Worm (Caenorhabditis elegans) whole organism, L4 larva: Measurements from ENCODE around the gene str-165.

Source experiments
- F49E8.2 ChIP-seq: sonication (generic microtip); optimal IDR thresholded peaks from 2 replicates; lab custom pipeline; 2016; ENCODE audit warnings: missing compliant biosample characterization, mild to moderate bottlenecking, missing genetic modification characterization, borderline replicate concordance
- R02D3.7 ChIP-seq: fragments of 150-350 bp; sonication (generic microtip); optimal IDR thresholded peaks from 3 replicates; lab custom pipeline; 2014; ENCODE audit warnings: missing biosample characterization, missing genetic modification characterization
- T20F7.1 ChIP-seq: fragments of 200-800 bp; sonication (Bioruptor generic); optimal IDR thresholded peaks from 2 replicates; lab custom pipeline; 2018; ENCODE audit warnings: mild to moderate bottlenecking, missing genetic modification characterization, missing compliant biosample characterization
- ZK546.5 ChIP-seq, 2 experiments: sonication (generic microtip); optimal IDR thresholded peaks; 2 replicates each; lab custom pipeline; 2017; ENCODE audit warnings: missing biosample characterization in 2 of 2, missing genetic modification characterization in 2 of 2
- ceh-28 ChIP-seq: fragments of 150-350 bp; optimal IDR thresholded peaks from 2 replicates; lab custom pipeline; 2014; ENCODE audit warnings: missing biosample characterization, missing genetic modification reagents, missing genetic modification characterization
- ceh-32 ChIP-seq: sonication (generic microtip); optimal IDR thresholded peaks from 2 replicates; lab custom pipeline; 2016; ENCODE audit warnings: mild to moderate bottlenecking, missing genetic modification characterization, missing compliant biosample characterization; ENCODE audit not compliant: poor library complexity
- ceh-62 ChIP-seq: sonication (generic microtip); optimal IDR thresholded peaks from 2 replicates; lab custom pipeline; 2017; ENCODE audit warnings: missing biosample characterization, missing genetic modification characterization
- ceh-82 ChIP-seq: sonication (generic microtip); optimal IDR thresholded peaks from 2 replicates; lab custom pipeline; 2017; ENCODE audit warnings: missing biosample characterization, missing genetic modification characterization
- ctbp-1 ChIP-seq: fragments of 200-800 bp; sonication (Bioruptor generic); IDR thresholded peaks from 2 replicates; pipeline ENCODE4 v1.3.6; 2022; ENCODE audit warnings: missing genetic modification reagents, missing genetic modification characterization, missing compliant biosample characterization
- daf-12 ChIP-seq: fragments of 150-350 bp; optimal IDR thresholded peaks from 2 replicates; lab custom pipeline; 2014; ENCODE audit warnings: missing biosample characterization, missing genetic modification reagents, missing genetic modification characterization
- duxl-1 ChIP-seq: sonication (generic microtip); optimal IDR thresholded peaks from 2 replicates; lab custom pipeline; 2016; ENCODE audit warnings: mild to moderate bottlenecking, missing genetic modification characterization, moderate library complexity, missing compliant biosample characterization; ENCODE audit not compliant: poor library complexity
- egl-27 ChIP-seq: sonication (generic microtip); optimal IDR thresholded peaks from 3 replicates; lab custom pipeline; 2017; ENCODE audit warnings: missing biosample characterization, missing genetic modification reagents, missing genetic modification characterization
- hlh-11 ChIP-seq: fragments of 200-800 bp; sonication (Bioruptor generic); optimal IDR thresholded peaks from 2 replicates; lab custom pipeline; 2018; ENCODE audit warnings: mild to moderate bottlenecking, missing genetic modification characterization, missing compliant biosample characterization
- jun-1 ChIP-seq: fragments of 150-350 bp; optimal IDR thresholded peaks from 2 replicates; lab custom pipeline; 2014; ENCODE audit warnings: missing biosample characterization, missing genetic modification reagents, missing genetic modification characterization
- lim-7 ChIP-seq: fragments of 200-800 bp; sonication (Bioruptor generic); IDR thresholded peaks from 2 replicates; pipeline ENCODE4 v1.3.6; 2022; ENCODE audit warnings: missing genetic modification characterization, missing compliant biosample characterization
- lin-13 ChIP-seq: fragments of 150-350 bp; optimal IDR thresholded peaks from 2 replicates; lab custom pipeline; 2014; ENCODE audit warnings: missing biosample characterization, missing genetic modification reagents, missing genetic modification characterization
- lin-15B ChIP-seq: fragments of 150-350 bp; sonication (generic microtip); optimal IDR thresholded peaks from 3 replicates; lab custom pipeline; 2014; ENCODE audit warnings: missing biosample characterization, missing genetic modification characterization
- lin-29 ChIP-seq: fragments of 200-800 bp; sonication (Bioruptor generic); IDR thresholded peaks from 2 replicates; pipeline ENCODE4 v1.3.6; 2022; ENCODE audit warnings: missing genetic modification reagents, missing genetic modification characterization, missing compliant biosample characterization
- lin-38 ChIP-seq: fragments of 200-800 bp; sonication (Bioruptor generic); IDR thresholded peaks from 2 replicates; pipeline ENCODE4 v1.3.6; 2022; ENCODE audit warnings: missing genetic modification reagents, missing genetic modification characterization, missing compliant biosample characterization
- lir-3 ChIP-seq: sonication (generic microtip); optimal IDR thresholded peaks from 2 replicates; lab custom pipeline; 2016; ENCODE audit warnings: mild to moderate bottlenecking, missing genetic modification characterization, missing compliant biosample characterization
- madf-5 ChIP-seq, 2 experiments: fragments of 200-800 bp; sonication (Bioruptor generic); IDR thresholded peaks; 2 replicates each; pipeline ENCODE4 v1.3.6; 2022; ENCODE audit warnings: missing compliant biosample characterization in 2 of 2, missing genetic modification characterization in 2 of 2
- mes-2 ChIP-seq: sonication (generic microtip); optimal IDR thresholded peaks from 2 replicates; lab custom pipeline; 2016; ENCODE audit warnings: missing genotype, mild to moderate bottlenecking, missing genetic modification characterization, missing compliant biosample characterization; ENCODE audit not compliant: poor library complexity, severe bottlenecking
- nhr-237 ChIP-seq: sonication (generic microtip); optimal IDR thresholded peaks from 2 replicates; lab custom pipeline; 2017; ENCODE audit warnings: missing biosample characterization, missing genetic modification characterization
- nhr-25 ChIP-seq: sonication (generic microtip); optimal IDR thresholded peaks from 2 replicates; lab custom pipeline; 2017; ENCODE audit warnings: missing genetic modification characterization, mild to moderate bottlenecking, missing compliant biosample characterization, antibody characterized with exemption, moderate library complexity, borderline replicate concordance; ENCODE audit not compliant: insufficient read depth
- nhr-41 ChIP-seq: fragments of 200-800 bp; sonication (Bioruptor generic); IDR thresholded peaks from 2 replicates; pipeline ENCODE4 v1.3.6; 2022; ENCODE audit warnings: missing genetic modification reagents, missing genetic modification characterization, missing compliant biosample characterization
- nhr-42 ChIP-seq: fragments of 200-800 bp; sonication (Bioruptor generic); IDR thresholded peaks from 2 replicates; pipeline ENCODE4 v1.3.6; 2022; ENCODE audit warnings: missing genetic modification characterization, missing compliant biosample characterization
- nhr-48 ChIP-seq: sonication (generic microtip); optimal IDR thresholded peaks from 2 replicates; lab custom pipeline; 2016; ENCODE audit warnings: mild to moderate bottlenecking, missing genetic modification characterization, missing compliant biosample characterization
- pha-4 ChIP-seq, 2 experiments: fragments of 150-350 bp in 1 of 2; fragments of 200-800 bp in 1 of 2; sonication (Bioruptor generic) in 1 of 2; IDR thresholded peaks in 1 of 2; optimal IDR thresholded peaks in 1 of 2; 2 replicates each; pipeline versions ENCODE4 v1.3.6 to Lab custom; 2014 to 2022; ENCODE audit warnings: missing genetic modification characterization in 2 of 2, missing genetic modification reagents in 2 of 2, missing biosample characterization in 1 of 2, missing compliant biosample characterization in 1 of 2
- pqm-1 ChIP-seq: sonication (generic microtip); optimal IDR thresholded peaks from 2 replicates; lab custom pipeline; 2017; ENCODE audit warnings: missing biosample characterization, missing genetic modification characterization
- saeg-2 ChIP-seq: fragments of 200-800 bp; sonication (Bioruptor generic); IDR thresholded peaks from 2 replicates; pipeline ENCODE4 v1.3.6; 2022; ENCODE audit warnings: missing genetic modification reagents, missing genetic modification characterization, missing compliant biosample characterization
- snpc-1.2 ChIP-seq: fragments of 200-800 bp; sonication (Bioruptor generic); IDR thresholded peaks from 2 replicates; pipeline ENCODE4 v1.3.6; 2022; ENCODE audit warnings: missing genetic modification reagents, missing genetic modification characterization, missing compliant biosample characterization
- spr-3 ChIP-seq: fragments of 200-800 bp; sonication (Bioruptor generic); optimal IDR thresholded peaks from 2 replicates; lab custom pipeline; 2018; ENCODE audit warnings: mild to moderate bottlenecking, missing genetic modification characterization, missing compliant biosample characterization
- unc-130 ChIP-seq: sonication (generic microtip); optimal IDR thresholded peaks from 2 replicates; lab custom pipeline; 2016; ENCODE audit warnings: missing genetic modification reagents, missing genetic modification characterization, missing compliant biosample characterization
- vab-7 ChIP-seq: fragments of 200-800 bp; sonication (Bioruptor generic); IDR thresholded peaks from 2 replicates; pipeline ENCODE4 v1.3.6; 2022; ENCODE audit warnings: missing genetic modification reagents, missing genetic modification characterization, missing compliant biosample characterization
- zag-1 ChIP-seq: fragments of 150-350 bp; optimal IDR thresholded peaks from 2 replicates; lab custom pipeline; 2014; ENCODE audit warnings: missing biosample characterization, missing genetic modification characterization
- ztf-11 ChIP-seq: fragments of 150-350 bp; optimal IDR thresholded peaks from 2 replicates; lab custom pipeline; 2014; ENCODE audit warnings: missing biosample characterization, missing genetic modification characterization

str-165 gene

DNA sequence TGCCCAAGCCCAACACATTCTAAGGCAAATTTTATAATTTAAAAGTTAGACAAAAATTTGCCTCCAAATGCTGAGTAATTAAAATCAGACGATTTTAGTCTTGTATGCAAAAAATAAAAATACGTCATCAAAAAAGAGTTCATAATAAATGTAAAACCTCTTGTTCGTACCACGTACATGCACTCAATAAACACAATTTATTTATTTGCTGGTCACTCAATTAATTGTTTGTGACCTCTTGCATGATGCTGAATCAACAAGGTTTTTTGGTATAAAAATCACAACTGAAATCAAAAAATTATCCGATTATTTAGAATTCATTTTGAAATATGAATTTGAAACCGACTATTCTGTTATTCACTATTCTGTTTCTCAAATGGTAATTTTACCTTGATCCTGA lies 19.3 kb downstream of the str-165 start, which contains the start of gene hpx-2:
hpx-2 (plus strand) TSS at position 301 of the 400 bp plus-strand sequence.
- no peak for TF ChIP-seq R02D3.7 (tag; lab: Kevin White, UChicago)
- no peak for TF ChIP-seq lin-13 (GFP tag; lab: Kevin White, UChicago)
- TF ChIP-seq snpc-1.2 (GFP tag; lab: Robert Waterston, UW), result no peak
- TF ChIP-seq ZK546.5 (tag; optimal IDR thresholded peaks at IDR 0.05; lab: Kevin White, UChicago), result no peak
- no peak for TF ChIP-seq saeg-2 (GFP tag; lab: Robert Waterston, UW)
- TF ChIP-seq T20F7.1, result no peak
- TF ChIP-seq zag-1 (tag; lab: Kevin White, UChicago), result no peak
- no peak for TF ChIP-seq lin-15B (tag; lab: Kevin White, UChicago)
- TF ChIP-seq daf-12 (tag; lab: Kevin White, UChicago), result no peak
- no peak for TF ChIP-seq nhr-48 (tag; lab: Kevin White, UChicago)
- no peak for TF ChIP-seq lir-3 (tag; lab: Kevin White, UChicago)
- no peak for TF ChIP-seq vab-7 (GFP tag; lab: Robert Waterston, UW)
- no peak for TF ChIP-seq mes-2 (tag; lab: Kevin White, UChicago)
- TF ChIP-seq nhr-25 (tag; lab: Kevin White, UChicago), result no peak

DNA sequence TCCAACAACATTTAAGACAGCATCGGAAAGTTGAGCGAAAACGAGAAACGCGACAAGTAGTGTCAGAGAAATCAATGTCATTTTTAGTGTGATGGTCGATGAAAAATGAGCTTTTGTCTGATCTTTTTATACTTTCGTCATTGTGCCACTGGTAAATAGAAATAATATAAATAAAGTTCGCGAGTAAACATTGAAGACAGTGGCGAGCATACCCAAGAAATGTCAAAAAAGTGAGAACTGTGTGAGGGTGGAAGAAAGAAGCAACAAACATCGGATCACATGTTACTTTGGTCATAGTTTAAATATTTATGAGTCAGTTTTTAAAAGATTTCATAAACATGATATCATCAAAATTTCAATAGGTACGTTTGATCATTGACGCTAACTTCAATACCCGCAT lies 23.4 kb downstream of the str-165 start, which contains the start of gene ttr-21:
ttr-21 (minus strand) TSS at position 100 of the 400 bp plus-strand sequence.
- TF ChIP-seq ztf-11 (tag; lab: Kevin White, UChicago) (no peak), ceh-32 (no peak), nhr-42 (no peak), nhr-237 (no peak), madf-5 (GFP tag; IDR thresholded peaks at IDR 0.05; lab: Robert Waterston, UW) (no peak), pqm-1 (tag; lab: Kevin White, UChicago) (no peak), lin-29 (no peak), nhr-41 (no peak), ctbp-1 (GFP tag; lab: Robert Waterston, UW) (no peak), ceh-62 (no peak), saeg-2 (GFP tag; lab: Robert Waterston, UW) (no peak), ceh-28 (tag; lab: Kevin White, UChicago) (no peak), mes-2 (tag; lab: Kevin White, UChicago) (no peak), spr-3 (GFP tag; lab: Kevin White, UChicago) (no peak), lim-7 (GFP tag; lab: Robert Waterston, UW) (no peak)
- TF ChIP-seq, all 104 proteins: peak for 0

ce11 chrV:13856376-13856775 lies 25.5 kb downstream of the str-165 start, which contains the start of gene srx-134:
Gene srx-134 (minus strand): TSS chrV:13856476.
- TF ChIP-seq jun-1 (tag; lab: Kevin White, UChicago) (no peak), R02D3.7 (tag; lab: Kevin White, UChicago) (no peak), unc-130 (GFP tag; lab: Kevin White, UChicago) (no peak), ceh-82 (no peak), lin-38 (GFP tag; lab: Robert Waterston, UW) (no peak), ZK546.5 (tag; optimal IDR thresholded peaks at IDR 0.05; lab: Kevin White, UChicago) (no peak), pha-4 (GFP tag; IDR thresholded peaks at IDR 0.05; lab: Robert Waterston, UW) (no peak), pha-4 (tag; optimal IDR thresholded peaks at IDR 0.05; lab: Kevin White, UChicago) (no peak), ceh-28 (tag; lab: Kevin White, UChicago) (no peak), F49E8.2 (tag; lab: Kevin White, UChicago) (no peak), duxl-1 (tag; lab: Kevin White, UChicago) (no peak), egl-27 (no peak), madf-5 (GFP tag; IDR thresholded peaks at IDR 0.05; lab: Robert Waterston, UW) (no peak), hlh-11 (tag; lab: Kevin White, UChicago) (no peak)
